Worm (Caenorhabditis elegans) whole organism, young adult: Measurements from ENCODE around the gene Y58A7A.3.

Experiments
- B0019.2 ChIP-seq: fragments of 200-800 bp; sonication (Bioruptor generic); conservative IDR thresholded peaks from 2 replicates; pipeline ENCODE4 v1.3.6; 2022; ENCODE audit warnings: missing genetic modification reagents, missing genetic modification characterization, missing compliant biosample characterization
- B0035.1 ChIP-seq: sonication (generic microtip); optimal IDR thresholded peaks from 2 replicates; lab custom pipeline; 2016; ENCODE audit warnings: missing genetic modification characterization, mild to moderate bottlenecking, missing compliant biosample characterization, missing genotype, missing genetic modification reagents
- B0336.3 ChIP-seq: fragments of 200-800 bp; sonication (Bioruptor generic); IDR thresholded peaks from 2 replicates; pipeline ENCODE4 v1.3.6; 2022; ENCODE audit warnings: missing genetic modification characterization, missing compliant biosample characterization
- F10E7.11 ChIP-seq: sonication (generic microtip); optimal IDR thresholded peaks from 2 replicates; lab custom pipeline; 2017; ENCODE audit warnings: mild to moderate bottlenecking, missing genetic modification characterization, moderate library complexity, missing compliant biosample characterization
- F22D6.2 ChIP-seq: sonication (generic microtip); optimal IDR thresholded peaks from 2 replicates; lab custom pipeline; 2016; ENCODE audit warnings: mild to moderate bottlenecking, missing genetic modification characterization, missing compliant biosample characterization
- F23B12.7 ChIP-seq: sonication (generic microtip); optimal IDR thresholded peaks from 2 replicates; lab custom pipeline; 2017; ENCODE audit warnings: missing genetic modification characterization, mild to moderate bottlenecking, missing compliant biosample characterization, antibody characterized with exemption, moderate library complexity; ENCODE audit not compliant: insufficient read depth
- F39B2.1 ChIP-seq: fragments of 200-800 bp; sonication (Bioruptor generic); IDR thresholded peaks from 2 replicates; pipeline ENCODE4 v1.3.6; 2022; ENCODE audit warnings: missing genetic modification reagents, missing genetic modification characterization, missing compliant biosample characterization
- T26A5.8 ChIP-seq: sonication (generic microtip); optimal IDR thresholded peaks from 2 replicates; lab custom pipeline; 2016; ENCODE audit warnings: missing genetic modification characterization, missing compliant biosample characterization
- Y53F4B.3 ChIP-seq: fragments of 200-800 bp; sonication (Bioruptor generic); IDR thresholded peaks from 2 replicates; pipeline ENCODE4 v1.3.6; 2022; ENCODE audit warnings: missing genetic modification reagents, missing genetic modification characterization, missing compliant biosample characterization
- Y67H2A.10 ChIP-seq: fragments of 200-800 bp; sonication (Bioruptor generic); conservative IDR thresholded peaks from 2 replicates; pipeline ENCODE4 v1.3.6; 2022; ENCODE audit warnings: missing genetic modification reagents, missing genetic modification characterization, missing compliant biosample characterization
- aptf-2 ChIP-seq: fragments of 200-800 bp; sonication (Bioruptor generic); conservative IDR thresholded peaks from 2 replicates; pipeline ENCODE4 v1.3.6; 2022; ENCODE audit warnings: missing genetic modification reagents, missing genetic modification characterization, missing compliant biosample characterization
- bed-2 ChIP-seq: fragments of 200-800 bp; sonication (Bioruptor generic); IDR thresholded peaks from 2 replicates; pipeline ENCODE4 v1.3.6; 2022; ENCODE audit warnings: missing genetic modification reagents, missing genetic modification characterization, missing compliant biosample characterization
- ccch-3 ChIP-seq: fragments of 200-800 bp; sonication (Bioruptor generic); optimal IDR thresholded peaks from 2 replicates; lab custom pipeline; 2018; ENCODE audit warnings: mild to moderate bottlenecking, missing genetic modification characterization, missing compliant biosample characterization
- cebp-1 ChIP-seq, 2 experiments: fragments of 200-800 bp in 1 of 2; sonication (Bioruptor generic) in 1 of 2; sonication (generic microtip) in 1 of 2; IDR thresholded peaks in 1 of 2; optimal IDR thresholded peaks in 1 of 2; 2 replicates each; pipeline versions ENCODE4 v1.3.6 to Lab custom; 2017 to 2022; ENCODE audit warnings: missing compliant biosample characterization in 2 of 2, missing genetic modification characterization in 2 of 2, mild to moderate bottlenecking in 1 of 2, missing genetic modification reagents in 1 of 2, moderate library complexity in 1 of 2
- ceh-100 ChIP-seq: fragments of 200-800 bp; sonication (Bioruptor generic); IDR thresholded peaks from 2 replicates; pipeline ENCODE4 v1.3.6; 2022; ENCODE audit warnings: missing genetic modification reagents, missing genetic modification characterization, missing compliant biosample characterization
- ceh-40 ChIP-seq: fragments of 200-800 bp; sonication (Bioruptor generic); IDR thresholded peaks from 2 replicates; pipeline ENCODE4 v1.3.6; 2022; ENCODE audit warnings: missing genetic modification characterization, missing compliant biosample characterization
- ceh-58 ChIP-seq: fragments of 200-800 bp; sonication (Bioruptor generic); IDR thresholded peaks from 2 replicates; pipeline ENCODE4 v1.3.6; 2022; ENCODE audit warnings: missing genetic modification characterization, missing compliant biosample characterization
- ceh-79 ChIP-seq: sonication (generic microtip); optimal IDR thresholded peaks from 2 replicates; lab custom pipeline; 2017; ENCODE audit warnings: mild to moderate bottlenecking, missing genetic modification characterization, missing compliant biosample characterization
- die-1 ChIP-seq: sonication (generic microtip); optimal IDR thresholded peaks from 2 replicates; lab custom pipeline; 2016; ENCODE audit warnings: missing genotype, mild to moderate bottlenecking, missing genetic modification characterization, missing compliant biosample characterization
- efl-1 ChIP-seq: fragments of 150-350 bp; optimal IDR thresholded peaks from 2 replicates; lab custom pipeline; 2014; ENCODE audit warnings: missing biosample characterization, missing genetic modification reagents, missing genetic modification characterization
- ets-4 ChIP-seq: fragments of 200-800 bp; sonication (Bioruptor generic); optimal IDR thresholded peaks from 2 replicates; lab custom pipeline; 2018; ENCODE audit warnings: mild to moderate bottlenecking, missing genetic modification characterization, missing compliant biosample characterization
- hlh-26 ChIP-seq: fragments of 200-800 bp; sonication (Bioruptor generic); conservative IDR thresholded peaks from 2 replicates; pipeline ENCODE4 v1.3.6; 2022; ENCODE audit warnings: missing genetic modification reagents, missing genetic modification characterization, missing compliant biosample characterization
- hsf-1 ChIP-seq: fragments of 200-800 bp; sonication (Bioruptor generic); IDR thresholded peaks from 2 replicates; pipeline ENCODE4 v1.3.6; 2022; ENCODE audit warnings: missing genetic modification reagents, missing genetic modification characterization, missing compliant biosample characterization
- lag-1 ChIP-seq: fragments of 200-800 bp; sonication (Bioruptor generic); IDR thresholded peaks from 2 replicates; pipeline ENCODE4 v1.3.6; 2022; ENCODE audit warnings: missing genetic modification reagents, missing genetic modification characterization, missing compliant biosample characterization
- lin-26 ChIP-seq: fragments of 200-800 bp; sonication (Bioruptor generic); IDR thresholded peaks from 2 replicates; pipeline ENCODE4 v1.3.6; 2022; ENCODE audit warnings: missing genetic modification reagents, missing genetic modification characterization, missing compliant biosample characterization
- lin-35 ChIP-seq, 3 experiments: fragments of 150-350 bp in 2 of 3; sonication (generic microtip) in 1 of 3; optimal IDR thresholded peaks; 2 replicates each; lab custom pipeline; 2014 to 2018; ENCODE audit warnings: missing biosample characterization in 3 of 3, missing genetic modification characterization in 3 of 3, missing genetic modification reagents in 3 of 3
- lin-40 ChIP-seq: sonication (generic microtip); optimal IDR thresholded peaks from 2 replicates; lab custom pipeline; 2016; ENCODE audit warnings: missing genetic modification characterization, mild to moderate bottlenecking, missing compliant biosample characterization, missing genotype, missing genetic modification reagents
- lsy-27 ChIP-seq: sonication (generic microtip); optimal IDR thresholded peaks from 2 replicates; lab custom pipeline; 2017; ENCODE audit warnings: missing genetic modification characterization, mild to moderate bottlenecking, missing compliant biosample characterization, antibody characterized with exemption, missing genotype, borderline replicate concordance; ENCODE audit not compliant: insufficient read depth
- madf-10 ChIP-seq: sonication (generic microtip); optimal IDR thresholded peaks from 2 replicates; lab custom pipeline; 2016; ENCODE audit warnings: mild to moderate bottlenecking, missing genetic modification characterization, missing compliant biosample characterization
- madf-3 ChIP-seq: fragments of 200-800 bp; sonication (Bioruptor generic); IDR thresholded peaks from 2 replicates; pipeline ENCODE4 v1.3.6; 2022; ENCODE audit warnings: missing genetic modification reagents, missing genetic modification characterization, missing compliant biosample characterization
- mcd-1 ChIP-seq: fragments of 200-800 bp; sonication (Bioruptor generic); IDR thresholded peaks from 2 replicates; pipeline ENCODE4 v1.3.6; 2022; ENCODE audit warnings: missing genetic modification reagents, missing genetic modification characterization, missing compliant biosample characterization
- mel-28 ChIP-seq: sonication (generic microtip); optimal IDR thresholded peaks from 2 replicates; lab custom pipeline; 2016; ENCODE audit warnings: borderline replicate concordance, mild to moderate bottlenecking, missing genetic modification characterization, missing compliant biosample characterization
- nfya-1 ChIP-seq: sonication (generic microtip); optimal IDR thresholded peaks from 2 replicates; lab custom pipeline; 2017; ENCODE audit warnings: antibody characterized with exemption, missing compliant biosample characterization, missing genetic modification characterization, borderline replicate concordance; ENCODE audit not compliant: insufficient read depth
- nfyb-1 ChIP-seq: fragments of 200-800 bp; sonication (Bioruptor generic); IDR thresholded peaks from 2 replicates; pipeline ENCODE4 v1.3.6; 2022; ENCODE audit warnings: missing genetic modification reagents, missing genetic modification characterization, missing compliant biosample characterization
- pha-4 ChIP-seq: fragments of 150-350 bp; sonication (generic microtip); optimal IDR thresholded peaks from 2 replicates; lab custom pipeline; 2014; ENCODE audit warnings: missing biosample characterization, missing genetic modification reagents, missing genetic modification characterization
- rcor-1 ChIP-seq: fragments of 200-800 bp; sonication (Bioruptor generic); IDR thresholded peaks from 2 replicates; pipeline ENCODE4 v1.3.6; 2022; ENCODE audit warnings: missing genetic modification reagents, missing genetic modification characterization, missing compliant biosample characterization
- rec-8 ChIP-seq, 2 experiments: sonication (generic microtip); optimal IDR thresholded peaks; 2 replicates each; lab custom pipeline; 2016; ENCODE audit warnings: mild to moderate bottlenecking in 2 of 2, missing genetic modification characterization in 2 of 2, missing genetic modification reagents in 2 of 2, missing genotype in 2 of 2, missing biosample characterization in 1 of 2, missing compliant biosample characterization in 1 of 2, moderate library complexity in 1 of 2
- repo-1 ChIP-seq: sonication (generic microtip); optimal IDR thresholded peaks from 2 replicates; lab custom pipeline; 2017; ENCODE audit warnings: mild to moderate bottlenecking, missing genetic modification characterization, missing compliant biosample characterization
- sea-2 ChIP-seq: fragments of 200-800 bp; sonication (Bioruptor generic); IDR thresholded peaks from 2 replicates; pipeline ENCODE4 v1.3.6; 2022; ENCODE audit warnings: missing genetic modification characterization, missing compliant biosample characterization
- somi-1 ChIP-seq: fragments of 200-800 bp; sonication (Bioruptor generic); optimal IDR thresholded peaks from 2 replicates; lab custom pipeline; 2018; ENCODE audit warnings: mild to moderate bottlenecking, missing genetic modification characterization, missing compliant biosample characterization
- tbp1 ChIP-seq: fragments of 200-800 bp; sonication (Bioruptor generic); optimal IDR thresholded peaks from 2 replicates; lab custom pipeline; 2018; ENCODE audit warnings: mild to moderate bottlenecking, missing genetic modification characterization, missing compliant biosample characterization
- unc-130 ChIP-seq: sonication (generic microtip); optimal IDR thresholded peaks from 2 replicates; lab custom pipeline; 2016; ENCODE audit warnings: missing genetic modification reagents, missing genetic modification characterization, missing compliant biosample characterization
- xnd-1 ChIP-seq: sonication (generic microtip); optimal IDR thresholded peaks from 2 replicates; lab custom pipeline; 2016; ENCODE audit warnings: missing genotype, missing genetic modification reagents, missing genetic modification characterization, missing compliant biosample characterization
- ztf-18 ChIP-seq: sonication (generic microtip); optimal IDR thresholded peaks from 2 replicates; lab custom pipeline; 2016; ENCODE audit warnings: missing genotype, mild to moderate bottlenecking, missing genetic modification characterization, missing compliant biosample characterization
- ztf-25 ChIP-seq: fragments of 200-800 bp; sonication (Bioruptor generic); IDR thresholded peaks from 2 replicates; pipeline ENCODE4 v1.3.6; 2022; ENCODE audit warnings: missing genetic modification reagents, missing genetic modification characterization, missing compliant biosample characterization
- ztf-26 ChIP-seq: sonication (generic microtip); optimal IDR thresholded peaks from 2 replicates; lab custom pipeline; 2017; ENCODE audit warnings: missing genetic modification characterization, missing compliant biosample characterization
- ztf-6 ChIP-seq: fragments of 200-800 bp; sonication (Bioruptor generic); IDR thresholded peaks from 2 replicates; pipeline ENCODE4 v1.3.6; 2022; ENCODE audit warnings: missing genetic modification reagents, missing genetic modification characterization, missing compliant biosample characterization

Gene Y58A7A.3

DNA sequence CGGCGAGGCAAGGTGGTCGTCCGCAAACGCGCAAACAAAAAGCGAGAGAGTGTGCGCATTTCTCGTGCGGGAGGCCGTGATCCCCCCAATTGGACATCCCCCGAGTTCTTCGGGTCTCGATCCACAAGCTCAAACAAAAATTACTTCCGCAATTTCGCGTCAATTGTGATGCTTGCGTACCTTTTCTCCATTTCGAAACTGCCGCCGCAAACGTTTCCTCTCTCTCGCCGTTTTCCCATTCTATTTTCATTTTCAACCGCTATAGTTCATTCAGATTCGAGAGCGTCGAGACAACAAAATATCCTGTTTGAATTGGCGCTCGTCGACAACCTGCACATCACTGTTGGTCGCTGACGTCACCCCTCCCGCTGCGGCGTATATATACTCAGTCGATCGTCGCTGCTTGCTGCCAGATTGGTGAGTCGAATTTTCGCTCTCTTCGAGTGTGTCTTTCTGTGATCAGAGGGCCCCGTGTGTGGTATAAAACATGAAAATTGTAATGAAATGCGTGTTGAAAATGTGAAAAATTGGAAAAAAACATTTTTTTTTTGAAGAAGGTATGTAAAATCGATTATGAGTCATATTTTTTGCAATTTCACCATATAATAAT, 31.3 kb downstream of the Y58A7A.3 start, which contains the start of the genes pqn-51 and K11D12.14 (continued):
- TF ChIP-seq lag-1 (GFP tag; lab: Robert Waterston, UW), result no peak
- peak; percentile 92 for TF ChIP-seq ceh-100 (GFP tag; lab: Robert Waterston, UW)
- TF ChIP-seq madf-10 (tag; lab: Kevin White, UChicago), result peak; percentile 85
- TF ChIP-seq bed-2 (GFP tag; lab: Robert Waterston, UW), result peak; percentile 87
- TF ChIP-seq F10E7.11 (tag; lab: Kevin White, UChicago), result no peak
- no peak for TF ChIP-seq hlh-26
- peak; percentile 98 for TF ChIP-seq nfyb-1 (GFP tag; lab: Robert Waterston, UW)
- TF ChIP-seq B0336.3, result no peak
- TF ChIP-seq ets-4 (GFP tag; lab: Kevin White, UChicago), result peak; percentile 57
- TF ChIP-seq T26A5.8, result no peak
- TF ChIP-seq mcd-1, result peak; percentile 96
- TF ChIP-seq repo-1 (tag; lab: Kevin White, UChicago), result no peak
- peak; percentile 71 for TF ChIP-seq ztf-26
- TF ChIP-seq lin-35 (GFP tag; optimal IDR thresholded peaks at IDR 0.05; lab: Kevin White, UChicago), result peak in 2 of 3 experiments; percentile 34 to 90
- TF ChIP-seq ceh-40, result no peak
- no peak for TF ChIP-seq die-1 (tag; lab: Kevin White, UChicago)
- TF ChIP-seq lin-26, result peak; percentile 81
- no peak for TF ChIP-seq rec-8 (tag; optimal IDR thresholded peaks at IDR 0.05; lab: Kevin White, UChicago)
- TF ChIP-seq B0019.2 (GFP tag; lab: Robert Waterston, UW), result peak; percentile 44
- no peak for TF ChIP-seq lsy-27 (tag; lab: Kevin White, UChicago)
- TF ChIP-seq cebp-1 (GFP tag; IDR thresholded peaks at IDR 0.05; lab: Robert Waterston, UW), result peak; percentile 90
- TF ChIP-seq cebp-1 (tag; optimal IDR thresholded peaks at IDR 0.05; lab: Kevin White, UChicago), result peak; percentile 97
- peak; percentile 45 for TF ChIP-seq xnd-1 (tag; lab: Kevin White, UChicago)
- peak; percentile 19 for TF ChIP-seq B0035.1 (tag; lab: Kevin White, UChicago)
- no peak for TF ChIP-seq F39B2.1
- TF ChIP-seq ceh-58 (GFP tag; lab: Robert Waterston, UW), result no peak
- peak; percentile 77 for TF ChIP-seq somi-1
- 0 out of 2 replicates have a peak, but pooled peaks have one; percentile 35 for TF ChIP-seq ztf-25
- peak; percentile 44 for TF ChIP-seq efl-1
- peak; percentile 35 for TF ChIP-seq F22D6.2 (tag; lab: Kevin White, UChicago)
- no peak for TF ChIP-seq Y53F4B.3 (GFP tag; lab: Robert Waterston, UW)
- no peak for TF ChIP-seq mel-28
- TF ChIP-seq hsf-1 (GFP tag; lab: Robert Waterston, UW), result no peak
- 0 out of 2 replicates have a peak, but pooled peaks have one; percentile 7 for TF ChIP-seq Y67H2A.10 (GFP tag; lab: Robert Waterston, UW)
- TF ChIP-seq F23B12.7 (tag; lab: Kevin White, UChicago), result peak; percentile 43
- peak; percentile 93 for TF ChIP-seq ztf-18 (tag; lab: Kevin White, UChicago)
- 0 out of 2 replicates have a peak, but pooled peaks have one; percentile 50 for TF ChIP-seq ztf-6
- no peak for TF ChIP-seq aptf-2 (GFP tag; lab: Robert Waterston, UW)
- TF ChIP-seq rcor-1, result peak; percentile 93
- peak; percentile 68 for TF ChIP-seq tbp1 (GFP tag; lab: Kevin White, UChicago)
- peak; percentile 51 for TF ChIP-seq pha-4 (tag; lab: Kevin White, UChicago)
- TF ChIP-seq nfya-1 (tag; lab: Kevin White, UChicago), result no peak
- peak; percentile 95 for TF ChIP-seq lin-40
- 0 out of 2 replicates have a peak, but pooled peaks have one; percentile 33 for TF ChIP-seq sea-2 (GFP tag; lab: Robert Waterston, UW)
- no peak for TF ChIP-seq ceh-79
- TF ChIP-seq madf-3 (GFP tag; lab: Robert Waterston, UW), result 0 out of 2 replicates have a peak, but pooled peaks have one; percentile 64
- TF ChIP-seq ccch-3 (GFP tag; lab: Kevin White, UChicago), result no peak
- no peak for TF ChIP-seq unc-130 (GFP tag; lab: Kevin White, UChicago)
